Fruit fly (Drosophila melanogaster) S2 (cell line): ENCODE results near the gene Cap-D2.

Source experiments
- CG8478 ChIP-seq: fragments of >200 bp; optimal IDR thresholded peaks from 2 replicates; lab custom pipeline; 2018
- CTCF ChIP-seq, 2 experiments: fragments of >200 bp; optimal IDR thresholded peaks; 2 replicates each; lab custom pipeline; 2018

DNA sequence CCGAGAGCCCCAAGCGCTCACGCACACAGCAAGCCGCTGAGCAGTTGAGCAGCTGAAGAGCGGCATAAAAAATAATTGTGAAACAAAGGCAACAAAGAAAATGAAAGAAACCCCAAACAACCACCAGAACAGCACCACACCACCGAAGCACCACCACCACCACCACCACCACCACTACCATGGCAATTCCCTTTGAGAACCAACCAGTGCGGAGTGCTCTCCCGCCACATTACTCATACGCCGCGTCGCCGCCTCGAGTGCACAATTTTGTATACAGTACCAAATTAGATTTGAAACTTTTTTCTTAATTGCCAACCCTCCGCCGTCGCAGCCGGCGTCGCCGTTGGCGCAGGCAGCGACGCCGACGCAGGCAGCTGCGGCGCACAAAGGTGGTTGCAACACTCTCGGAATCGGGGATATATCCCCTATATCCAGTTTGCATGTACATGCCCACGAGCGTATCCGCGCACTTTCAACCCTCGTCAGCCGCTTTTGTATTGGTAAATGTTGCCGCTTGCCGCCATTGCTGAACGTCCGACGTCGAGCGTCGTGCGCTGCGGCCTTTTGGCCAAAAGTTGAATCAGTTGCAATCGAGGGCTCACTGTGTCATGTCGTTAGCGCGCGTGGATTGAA is 16.7 kb downstream of the Cap-D2 start, which contains the start of gene dmrt99B:
- TF ChIP-seq CTCF (optimal IDR thresholded peaks at IDR 0.05; lab: Kevin White, UChicago) (no peak), CG8478 (lab: Kevin White, UChicago) (no peak)
